Worm (Caenorhabditis elegans): ENCODE measurements around the gene C55C3.7.

C55C3.7 gene

DNA sequence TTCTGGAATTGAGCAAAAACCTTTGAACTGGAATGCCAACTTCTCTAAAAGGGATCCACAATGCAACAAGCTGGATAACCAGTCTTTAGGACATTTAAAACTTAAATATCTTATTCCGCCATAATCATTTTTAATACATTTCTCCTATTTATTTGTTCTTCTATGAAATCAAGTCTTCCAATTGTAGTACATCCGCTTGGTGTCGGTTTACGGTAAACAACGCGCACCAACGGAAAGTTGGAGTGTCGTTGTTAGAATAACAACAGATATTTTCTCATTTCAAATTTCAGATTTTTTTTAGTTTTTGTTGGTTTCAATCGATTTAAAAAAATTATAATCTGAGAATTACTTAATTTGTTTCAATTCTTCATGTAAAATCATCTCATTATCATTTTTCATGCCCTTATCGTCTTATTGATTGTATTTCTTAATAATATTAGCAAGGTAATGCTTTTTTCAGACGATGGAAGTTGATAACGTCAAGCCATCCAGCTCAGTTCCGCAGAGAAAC, 33.3 kb downstream of the C55C3.7 start, which contains the start of gene csn-5:
Gene csn-5 (plus strand): TSS at position 461 of the 511 bp plus-strand sequence.
- no peak for TF ChIP-seq php-3 (GFP tag; IDR thresholded peaks at IDR 0.05)
- TF ChIP-seq Y75B8A.6 (GFP tag; IDR thresholded peaks at IDR 0.05), result no peak
- TF ChIP-seq mep-1 (tag; optimal IDR thresholded peaks at IDR 0.05), result no peak
- no peak for TF ChIP-seq lin-1 (GFP tag; IDR thresholded peaks at IDR 0.05)
- no peak for TF ChIP-seq mdl-1 (tag; optimal IDR thresholded peaks at IDR 0.05)
- no peak for TF ChIP-seq snpc-1.2 (GFP tag; IDR thresholded peaks at IDR 0.05)
- TF ChIP-seq fos-1 (tag; optimal IDR thresholded peaks at IDR 0.05), result no peak
- no peak for TF ChIP-seq ceh-62 (tag; optimal IDR thresholded peaks at IDR 0.05)
- TF ChIP-seq ceh-28 (tag; optimal IDR thresholded peaks at IDR 0.05), result no peak
- TF ChIP-seq lir-3 (tag; optimal IDR thresholded peaks at IDR 0.05), result no peak
- TF ChIP-seq lsy-2 (tag; optimal IDR thresholded peaks at IDR 0.05), result no peak
- no peak for TF ChIP-seq zip-11 (GFP tag; IDR thresholded peaks at IDR 0.05)
- TF ChIP-seq daf-16 (GFP tag; optimal IDR thresholded peaks at IDR 0.05), result no peak
- peak; percentile 59 for TF ChIP-seq daf-16 (tag; optimal IDR thresholded peaks at IDR 0.05)
- TF ChIP-seq ces-1 (GFP tag; optimal IDR thresholded peaks at IDR 0.05), result no peak
- no peak for TF ChIP-seq F49E8.2 (tag; optimal IDR thresholded peaks at IDR 0.05; ENCODE audit: borderline replicate concordance)
- TF ChIP-seq skn-1 (tag; optimal IDR thresholded peaks at IDR 0.05), result no peak
- no peak for TF ChIP-seq ZK337.2 (GFP tag; IDR thresholded peaks at IDR 0.05)
- no peak for TF ChIP-seq T26A8.4 (GFP tag; IDR thresholded peaks at IDR 0.05)
- peak; percentile 19 for TF ChIP-seq hlh-30 (tag; optimal IDR thresholded peaks at IDR 0.05; ENCODE audit: insufficient read depth)
- TF ChIP-seq ceh-44 (GFP tag; IDR thresholded peaks at IDR 0.05), result no peak
- TF ChIP-seq mxl-2 (GFP tag; conservative IDR thresholded peaks at IDR 0.05), result no peak
- TF ChIP-seq rbr-2 (tag; optimal IDR thresholded peaks at IDR 0.05), result no peak
- TF ChIP-seq ceh-82 (tag; optimal IDR thresholded peaks at IDR 0.05), result no peak
- no peak for TF ChIP-seq nhr-25 (tag; optimal IDR thresholded peaks at IDR 0.05; ENCODE audit: borderline replicate concordance, insufficient read depth)
- no peak for TF ChIP-seq mes-2 (tag; optimal IDR thresholded peaks at IDR 0.05; ENCODE audit: poor library complexity, severe bottlenecking)
- no peak for TF ChIP-seq nhr-10 (tag; optimal IDR thresholded peaks at IDR 0.05)
- TF ChIP-seq attf-4 (tag; optimal IDR thresholded peaks at IDR 0.05), result no peak
- TF ChIP-seq R02D3.7 (tag; optimal IDR thresholded peaks at IDR 0.05), result peak; percentile 64
- peak; percentile 92 for TF ChIP-seq Y48G9A.11 (GFP tag; IDR thresholded peaks at IDR 0.05)
- TF ChIP-seq ztf-7 (tag; optimal IDR thresholded peaks at IDR 0.05), result no peak
- no peak for TF ChIP-seq aly-2 (tag; optimal IDR thresholded peaks at IDR 0.05)
- no peak for TF ChIP-seq Y105C5A.15 (GFP tag; IDR thresholded peaks at IDR 0.05)
- TF ChIP-seq hmg-1.1 (GFP tag; IDR thresholded peaks at IDR 0.05), result no peak
- TF ChIP-seq hif-1 (tag; optimal IDR thresholded peaks at IDR 0.05), result no peak
- no peak for TF ChIP-seq egl-27 (tag; optimal IDR thresholded peaks at IDR 0.05)
- TF ChIP-seq aha-1 (tag), result no peak
- TF ChIP-seq daf-8 (GFP tag; IDR thresholded peaks at IDR 0.05), result no peak
- no peak for TF ChIP-seq zfp-2 (tag; optimal IDR thresholded peaks at IDR 0.05)
- TF ChIP-seq zip-2 (tag; optimal IDR thresholded peaks at IDR 0.05), result no peak
- no peak for TF ChIP-seq lim-7 (GFP tag; IDR thresholded peaks at IDR 0.05)
- TF ChIP-seq nhr-76 (tag; optimal IDR thresholded peaks at IDR 0.05), result no peak
- TF ChIP-seq sdz-12 (GFP tag; optimal IDR thresholded peaks at IDR 0.05), result no peak
- no peak for TF ChIP-seq madf-5 (GFP tag; IDR thresholded peaks at IDR 0.05)
- TF ChIP-seq lin-13 (GFP tag; optimal IDR thresholded peaks at IDR 0.05), result no peak
- TF ChIP-seq unc-39 (tag; optimal IDR thresholded peaks at IDR 0.05), result no peak
- no peak for TF ChIP-seq pqm-1 (tag; optimal IDR thresholded peaks at IDR 0.05)
- TF ChIP-seq tra-1 (GFP tag; IDR thresholded peaks at IDR 0.05), result no peak
- TF ChIP-seq T20F7.1 (GFP tag; optimal IDR thresholded peaks at IDR 0.05), result peak; percentile 93
- no peak for TF ChIP-seq ama-1 (optimal IDR thresholded peaks at IDR 0.05)
- TF ChIP-seq spr-1 (tag; optimal IDR thresholded peaks at IDR 0.05), result no peak
- peak; percentile 12 for TF ChIP-seq dpl-1 (GFP tag; optimal IDR thresholded peaks at IDR 0.05)
- TF ChIP-seq lin-38 (GFP tag; IDR thresholded peaks at IDR 0.05), result no peak

Measured in whole organism, L4 larva.